Worm (Caenorhabditis elegans): ENCODE results near the gene K08E5.1.

The K08E5.1 gene

DNA sequence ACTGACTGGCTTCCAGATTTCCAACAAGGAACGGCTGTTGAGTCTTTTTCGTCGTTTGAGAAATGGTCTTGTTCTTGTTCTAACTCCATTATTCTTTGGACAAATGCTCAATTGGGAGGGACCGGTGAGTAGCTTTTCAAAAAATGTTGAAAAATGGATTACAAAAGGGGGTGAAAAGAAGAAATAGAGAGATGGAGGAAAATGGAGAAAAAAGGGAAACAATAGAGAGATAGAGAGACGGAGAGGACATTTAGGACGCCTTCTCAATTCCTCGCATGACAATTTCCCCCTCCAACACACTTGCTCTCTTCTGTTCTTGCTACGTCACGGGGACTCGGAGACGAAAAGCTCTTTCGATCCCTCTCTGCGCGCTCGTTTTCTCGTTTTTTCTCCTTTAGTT lies 6.4 kb upstream of the K08E5.1 start (continued):
- TF ChIP-seq zfp-3 (GFP tag; conservative IDR thresholded peaks at IDR 0.05) (no peak), mes-2 (tag; optimal IDR thresholded peaks at IDR 0.05; ENCODE audit: poor library complexity, severe bottlenecking) (no peak), F26F4.8 (GFP tag; conservative IDR thresholded peaks at IDR 0.05) (no peak), daf-19 (GFP tag; conservative IDR thresholded peaks at IDR 0.05) (no peak), daf-12 (tag; optimal IDR thresholded peaks at IDR 0.05) (no peak), rbr-2 (tag; optimal IDR thresholded peaks at IDR 0.05) (peak; percentile 64), hlh-11 (tag; optimal IDR thresholded peaks at IDR 0.05) (peak; percentile 15), dmd-9 (GFP tag; IDR thresholded peaks at IDR 0.05) (no peak), fos-1 (tag; optimal IDR thresholded peaks at IDR 0.05) (no peak), attf-4 (tag; optimal IDR thresholded peaks at IDR 0.05) (no peak), ztf-11 (tag; optimal IDR thresholded peaks at IDR 0.05) (no peak), snpc-4 (tag; optimal IDR thresholded peaks at IDR 0.05) (no peak), nhr-25 (tag; optimal IDR thresholded peaks at IDR 0.05; ENCODE audit: borderline replicate concordance, insufficient read depth) (no peak), cey-2 (tag; optimal IDR thresholded peaks at IDR 0.05; ENCODE audit: borderline replicate concordance, insufficient read depth) (no peak), nhr-10 (tag; optimal IDR thresholded peaks at IDR 0.05) (no peak), nhr-237 (tag; optimal IDR thresholded peaks at IDR 0.05) (no peak), zag-1 (tag; optimal IDR thresholded peaks at IDR 0.05) (no peak), saeg-2 (GFP tag; IDR thresholded peaks at IDR 0.05) (no peak), ces-1 (GFP tag; optimal IDR thresholded peaks at IDR 0.05) (peak; percentile 24), snpc-1.2 (GFP tag; IDR thresholded peaks at IDR 0.05) (no peak), arid-1 (GFP tag; conservative IDR thresholded peaks at IDR 0.05) (no peak), F44E2.7 (GFP tag; IDR thresholded peaks at IDR 0.05) (no peak), tra-1 (GFP tag; IDR thresholded peaks at IDR 0.05) (0 out of 2 replicates have a peak, but pooled peaks have one; percentile 28), aha-1 (tag) (peak; percentile 61), lin-13 (GFP tag; optimal IDR thresholded peaks at IDR 0.05) (no peak), tag-97 (GFP tag; IDR thresholded peaks at IDR 0.05) (no peak), ztf-7 (tag; optimal IDR thresholded peaks at IDR 0.05) (no peak), ceh-44 (GFP tag; IDR thresholded peaks at IDR 0.05) (no peak), Y5F2A.4 (GFP tag; optimal IDR thresholded peaks at IDR 0.05) (no peak), gei-8 (GFP tag; optimal IDR thresholded peaks at IDR 0.05) (no peak)

DNA sequence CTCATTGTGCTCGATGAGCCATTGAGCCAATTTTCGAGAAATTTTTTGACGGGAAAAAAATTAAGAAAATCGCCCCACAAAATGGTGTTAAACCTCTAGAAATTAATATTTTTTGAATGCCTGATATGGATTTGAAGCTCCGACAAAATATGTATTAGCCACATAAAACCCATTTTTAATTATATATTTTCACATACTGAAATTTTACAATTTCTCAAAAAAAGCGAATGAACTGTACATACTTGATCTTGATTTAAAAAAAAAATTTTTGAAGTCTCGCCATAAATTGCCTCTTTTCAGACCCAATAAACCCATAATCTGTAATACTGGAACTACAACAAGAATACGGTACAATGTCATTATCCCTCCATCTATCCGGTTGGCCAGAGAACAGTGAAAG lies 5.9 kb upstream of the K08E5.1 start, which contains the start of gene nac-3:
nac-3 (plus strand) TSS at position 301 of the 400 bp plus-strand sequence.
- no peak for TF ChIP-seq vab-7 (GFP tag; IDR thresholded peaks at IDR 0.05)
- TF ChIP-seq zfp-3 (GFP tag; conservative IDR thresholded peaks at IDR 0.05), result 0 out of 2 replicates have a peak, but pooled peaks have one; percentile 20

ce11 chrIII:10151719-10152118 lies 5.1 kb upstream of the K08E5.1 start:
- TF ChIP-seq egl-43 (GFP tag; IDR thresholded peaks at IDR 0.05) (peak; percentile 57; the same call in 1 of the 2 replicates), mep-1 (tag; optimal IDR thresholded peaks at IDR 0.05) (peak; percentile 42), zip-11 (GFP tag; IDR thresholded peaks at IDR 0.05) (no peak), dpl-1 (GFP tag; optimal IDR thresholded peaks at IDR 0.05) (no peak), set-16 (GFP tag; IDR thresholded peaks at IDR 0.05) (peak; percentile 55), ama-1 (optimal IDR thresholded peaks at IDR 0.05) (peak; percentile 30), fkh-10 (GFP tag; optimal IDR thresholded peaks at IDR 0.05) (peak; percentile 52), rbr-2 (tag; optimal IDR thresholded peaks at IDR 0.05) (no peak), unc-130 (GFP tag; optimal IDR thresholded peaks at IDR 0.05) (no peak), lsy-2 (tag; optimal IDR thresholded peaks at IDR 0.05) (peak; percentile 8 to 64), hmg-1.1 (GFP tag; IDR thresholded peaks at IDR 0.05) (peak; percentile 50; the same call in 1 of the 2 replicates), cey-2 (tag; optimal IDR thresholded peaks at IDR 0.05; ENCODE audit: borderline replicate concordance, insufficient read depth) (no peak), mdl-1 (tag; optimal IDR thresholded peaks at IDR 0.05) (peak in 1 of 2 experiments; percentile 7), hlh-30 (tag; optimal IDR thresholded peaks at IDR 0.05; ENCODE audit: insufficient read depth) (peak; percentile 22), ceh-32 (tag; optimal IDR thresholded peaks at IDR 0.05; ENCODE audit: poor library complexity) (no peak), ctbp-1 (GFP tag; IDR thresholded peaks at IDR 0.05) (peak; percentile 86), hif-1 (tag; optimal IDR thresholded peaks at IDR 0.05) (peak in 1 of 2 experiments; percentile 7), aha-1 (tag) (peak; percentile 11), hlh-11 (tag; optimal IDR thresholded peaks at IDR 0.05) (peak; percentile 32), mdt-29 (GFP tag; IDR thresholded peaks at IDR 0.05) (no peak)
